Worm (Caenorhabditis elegans): ENCODE results near the gene ZK180.5.

The ZK180.5 gene

ce11 chrIV:4542972-4543371 lies 26.0 kb upstream of the ZK180.5 start:
- TF ChIP-seq nhr-84 (tag; optimal IDR thresholded peaks at IDR 0.05) = no peak
- no peak for TF ChIP-seq hlh-17 (GFP tag; optimal IDR thresholded peaks at IDR 0.05; ENCODE audit: borderline replicate concordance)
- TF ChIP-seq hlh-4 (tag; optimal IDR thresholded peaks at IDR 0.05) = no peak
- TF ChIP-seq nhr-77 (tag; optimal IDR thresholded peaks at IDR 0.05) = no peak
- TF ChIP-seq ces-1 (GFP tag; optimal IDR thresholded peaks at IDR 0.05) = no peak
- no peak for TF ChIP-seq lin-15B (tag; optimal IDR thresholded peaks at IDR 0.05)
- no peak for TF ChIP-seq zip-4 (GFP tag; optimal IDR thresholded peaks at IDR 0.05)
- no peak for TF ChIP-seq nhr-237 (tag; optimal IDR thresholded peaks at IDR 0.05)

ce11 chrIV:4541195-4541594 lies 24.2 kb upstream of the ZK180.5 start:
- no peak for TF ChIP-seq zag-1 (tag; optimal IDR thresholded peaks at IDR 0.05)
- TF ChIP-seq pax-3 (tag; optimal IDR thresholded peaks at IDR 0.05) = no peak
- TF ChIP-seq lin-15B (tag; optimal IDR thresholded peaks at IDR 0.05) = no peak
- no peak for TF ChIP-seq irx-1 (tag; optimal IDR thresholded peaks at IDR 0.05)
- no peak for TF ChIP-seq efl-1 (optimal IDR thresholded peaks at IDR 0.05)
- TF ChIP-seq efl-1 (GFP tag; optimal IDR thresholded peaks at IDR 0.05 in 1 of 2) = peak in 1 of 2 experiments; percentile 69
- TF ChIP-seq mep-1 (tag; optimal IDR thresholded peaks at IDR 0.05) = no peak

- TF ChIP-seq snpc-4 (tag; optimal IDR thresholded peaks at IDR 0.05) = peak; percentile 94
- TF ChIP-seq pax-3 (tag; optimal IDR thresholded peaks at IDR 0.05) = no peak
- TF ChIP-seq rnt-1 (tag; optimal IDR thresholded peaks at IDR 0.05) = no peak
- peak; percentile 62 for TF ChIP-seq nhr-85 (tag)
These were observed 21.7 kb upstream of the ZK180.5 start for ce11 chrIV:4538672-4539071.

ce11 chrIV:4536247-4536646 lies 19.3 kb upstream of the ZK180.5 start, which contains the start of gene ZK185.2:
Gene ZK185.2 (plus strand): TSS chrIV:4536547.
- TF ChIP-seq fkh-8 (tag; optimal IDR thresholded peaks at IDR 0.05) = no peak
- no peak for TF ChIP-seq tlp-1 (tag; optimal IDR thresholded peaks at IDR 0.05)
- TF ChIP-seq nhr-47 (tag; optimal IDR thresholded peaks at IDR 0.05) = no peak
- no peak for TF ChIP-seq vab-15 (tag; optimal IDR thresholded peaks at IDR 0.05)
- no peak for TF ChIP-seq irx-1 (tag; optimal IDR thresholded peaks at IDR 0.05)
- TF ChIP-seq nhr-84 (tag; optimal IDR thresholded peaks at IDR 0.05) = no peak
- no peak for TF ChIP-seq unc-30 (tag; optimal IDR thresholded peaks at IDR 0.05)
- no peak for TF ChIP-seq egl-13 (tag; optimal IDR thresholded peaks at IDR 0.05)
- no peak for TF ChIP-seq dpl-1 (GFP tag; optimal IDR thresholded peaks at IDR 0.05)
- TF ChIP-seq pax-3 (tag; optimal IDR thresholded peaks at IDR 0.05) = no peak
- TF ChIP-seq alr-1 (tag; optimal IDR thresholded peaks at IDR 0.05; ENCODE audit: borderline replicate concordance) = no peak
- no peak for TF ChIP-seq hlh-17 (GFP tag; optimal IDR thresholded peaks at IDR 0.05; ENCODE audit: borderline replicate concordance)
- no peak for TF ChIP-seq ces-1 (GFP tag; optimal IDR thresholded peaks at IDR 0.05)

ce11 chrIV:4533025-4533424 lies 16.1 kb upstream of the ZK180.5 start, which contains the start of gene ZK185.4:
Gene ZK185.4 (minus strand): TSS chrIV:4533125.
- TF ChIP-seq nhr-71 (tag; optimal IDR thresholded peaks at IDR 0.05) (no peak), mab-9 (GFP tag; IDR thresholded peaks at IDR 0.05) (no peak), nhr-84 (tag; optimal IDR thresholded peaks at IDR 0.05) (no peak), efl-3 (GFP tag; optimal IDR thresholded peaks at IDR 0.05) (no peak), egl-13 (tag; optimal IDR thresholded peaks at IDR 0.05) (no peak), pqm-1 (tag; optimal IDR thresholded peaks at IDR 0.05) (no peak), unc-62 (GFP tag; optimal IDR thresholded peaks at IDR 0.05) (no peak), pag-3 (tag; optimal IDR thresholded peaks at IDR 0.05; ENCODE audit: borderline replicate concordance, insufficient read depth) (no peak), ceh-88 (GFP tag; IDR thresholded peaks at IDR 0.05) (no peak), elt-2 (tag; optimal IDR thresholded peaks at IDR 0.05) (no peak), nhr-90 (tag; optimal IDR thresholded peaks at IDR 0.05; ENCODE audit: poor library complexity) (no peak), xbp-1 (tag; optimal IDR thresholded peaks at IDR 0.05) (no peak), fos-1 (tag; optimal IDR thresholded peaks at IDR 0.05) (no peak), nhr-76 (tag; optimal IDR thresholded peaks at IDR 0.05) (no peak), alr-1 (tag; optimal IDR thresholded peaks at IDR 0.05; ENCODE audit: borderline replicate concordance) (no peak), sox-4 (tag; optimal IDR thresholded peaks at IDR 0.05) (no peak), Y116A8C.19 (tag; optimal IDR thresholded peaks at IDR 0.05; ENCODE audit: borderline replicate concordance) (no peak), fkh-8 (tag; optimal IDR thresholded peaks at IDR 0.05) (no peak), unc-98 (GFP tag; IDR thresholded peaks at IDR 0.05) (no peak)

Measured in whole organism, L1 larva.